Worm (Caenorhabditis elegans) whole organism, L4/young adult: Measurements from ENCODE around the gene tceb-3.

Experiments
- W03F9.2 ChIP-seq: fragments of 150-350 bp; optimal IDR thresholded peaks from 2 replicates; lab custom pipeline; 2014; ENCODE audit warnings: missing biosample characterization, missing genetic modification characterization
- dao-5 ChIP-seq: sonication (generic microtip); optimal IDR thresholded peaks from 2 replicates; lab custom pipeline; 2016; ENCODE audit warnings: missing genotype, missing genetic modification characterization, moderate library complexity, missing compliant biosample characterization
- him-1 ChIP-seq: sonication (generic microtip); optimal IDR thresholded peaks from 2 replicates; lab custom pipeline; 2016; ENCODE audit warnings: missing genotype, missing genetic modification reagents, missing genetic modification characterization, missing compliant biosample characterization

tceb-3 gene

DNA sequence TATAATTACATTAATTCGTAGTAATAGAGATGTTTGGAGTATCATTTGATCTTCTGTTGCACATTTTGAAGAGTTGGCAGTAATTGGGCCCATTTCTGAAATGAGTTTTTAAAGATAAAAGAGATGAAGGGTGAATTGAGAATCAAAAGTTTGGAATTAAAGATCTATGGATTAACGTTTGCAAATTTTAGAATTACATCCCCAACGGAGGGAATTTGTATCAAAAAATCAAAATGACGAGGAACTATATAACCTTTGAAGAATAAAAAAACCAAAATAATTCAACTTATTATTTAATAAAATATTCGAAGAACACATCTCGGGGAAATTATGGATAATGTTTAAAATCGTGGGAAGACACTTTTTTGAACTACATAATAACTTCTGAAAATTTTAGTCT lies 52.2 kb downstream of the tceb-3 start, which contains the start of gene sra-10:
sra-10 (minus strand) TSS at position 101 of the 400 bp plus-strand sequence.
- TF ChIP-seq W03F9.2 (tag; lab: Kevin White, UChicago), result no peak
- no peak for TF ChIP-seq dao-5 (tag; lab: Kevin White, UChicago)
- TF ChIP-seq him-1, result no peak
